Worm (Caenorhabditis elegans): ENCODE measurements around the gene mrpl-10.

ce11 chrII:8273060-8273459 lies 5.3 kb downstream of the mrpl-10 start:
- TF ChIP-seq nhr-77 (tag; optimal IDR thresholded peaks at IDR 0.05) (no peak), skn-1 (tag; optimal IDR thresholded peaks at IDR 0.05) (no peak), lin-15B (tag; optimal IDR thresholded peaks at IDR 0.05) (no peak), tra-1 (GFP tag; IDR thresholded peaks at IDR 0.05) (no peak), fos-1 (tag; optimal IDR thresholded peaks at IDR 0.05) (no peak)
